Worm (Caenorhabditis elegans) whole organism, L1 larva: ENCODE results near the gene M176.16.

ENCODE experiments used
- C34B4.2 ChIP-seq: sonication (generic microtip); optimal IDR thresholded peaks from 2 replicates; lab custom pipeline; 2017; ENCODE audit warnings: mild to moderate bottlenecking, missing genetic modification characterization, missing compliant biosample characterization
- F16B12.6 ChIP-seq: fragments of 150-350 bp; optimal IDR thresholded peaks from 2 replicates; lab custom pipeline; 2014; ENCODE audit warnings: missing biosample characterization, missing genetic modification characterization
- aha-1 ChIP-seq: fragments of 150-350 bp; optimal IDR thresholded peaks from 2 replicates; lab custom pipeline; 2014; ENCODE audit warnings: missing biosample characterization, missing genetic modification characterization
- alr-1 ChIP-seq: fragments of 200-800 bp; sonication (Bioruptor generic); optimal IDR thresholded peaks from 2 replicates; lab custom pipeline; 2018; ENCODE audit warnings: borderline replicate concordance, mild to moderate bottlenecking, missing genetic modification characterization, missing compliant biosample characterization
- ama-1 ChIP-seq: fragments of 150-350 bp; optimal IDR thresholded peaks from 2 replicates; lab custom pipeline; 2014
- blmp-1 ChIP-seq: fragments of 150-350 bp; optimal IDR thresholded peaks from 2 replicates; lab custom pipeline; 2014; ENCODE audit warnings: missing biosample characterization, missing genetic modification characterization
- ceh-82 ChIP-seq, 3 experiments: fragments of 150-350 bp in 1 of 3; sonication (generic microtip) in 2 of 3; optimal IDR thresholded peaks; 2 replicates each; lab custom pipeline; 2014 to 2017; ENCODE audit warnings: missing biosample characterization in 3 of 3, missing genetic modification characterization in 3 of 3
- ceh-88 ChIP-seq: fragments of 200-800 bp; sonication (Bioruptor generic); IDR thresholded peaks from 2 replicates; pipeline ENCODE4 v1.3.6; 2022; ENCODE audit warnings: missing genetic modification characterization, missing compliant biosample characterization
- dsc-1 ChIP-seq: sonication (generic microtip); optimal IDR thresholded peaks from 2 replicates; lab custom pipeline; 2016; ENCODE audit warnings: mild to moderate bottlenecking, missing genetic modification characterization, missing compliant biosample characterization
- efl-1 ChIP-seq, 4 experiments: fragments of 150-350 bp; optimal IDR thresholded peaks in 3 of 4; peaks in 1 of 4; 1 replicate in 1 of 4; 2 replicates in 3 of 4; lab custom pipeline; 2014; ENCODE audit warnings: missing biosample characterization in 2 of 4, missing genetic modification characterization in 2 of 4, missing genetic modification reagents in 2 of 4
- efl-3 ChIP-seq: fragments of 200-800 bp; sonication (Bioruptor generic); optimal IDR thresholded peaks from 2 replicates; lab custom pipeline; 2018; ENCODE audit warnings: mild to moderate bottlenecking, missing genetic modification characterization, missing compliant biosample characterization
- egl-13 ChIP-seq: sonication (generic microtip); optimal IDR thresholded peaks from 2 replicates; lab custom pipeline; 2016; ENCODE audit warnings: missing genotype, missing genetic modification reagents, missing genetic modification characterization, missing compliant biosample characterization
- elt-3 ChIP-seq, 6 experiments: fragments of 150-350 bp in 1 of 6; sonication (generic microtip); optimal IDR thresholded peaks; 2 replicates each; lab custom pipeline; 2017 to 2018; ENCODE audit warnings: missing biosample characterization in 6 of 6, missing genetic modification characterization in 6 of 6, inconsistent platforms in 1 of 6
- fos-1 ChIP-seq: fragments of 150-350 bp; optimal IDR thresholded peaks from 2 replicates; lab custom pipeline; 2014; ENCODE audit warnings: missing biosample characterization, missing genetic modification characterization
- irx-1 ChIP-seq: sonication (generic microtip); optimal IDR thresholded peaks from 2 replicates; lab custom pipeline; 2016; ENCODE audit warnings: missing genetic modification characterization, missing compliant biosample characterization
- isw-1 ChIP-seq: fragments of 200-800 bp; sonication (Bioruptor generic); IDR thresholded peaks from 2 replicates; pipeline ENCODE4 v1.3.6; 2022; ENCODE audit warnings: missing genetic modification characterization, missing compliant biosample characterization
- jun-1 ChIP-seq: fragments of 150-350 bp; optimal IDR thresholded peaks from 2 replicates; lab custom pipeline; 2014; ENCODE audit warnings: missing biosample characterization, missing genetic modification reagents, missing genetic modification characterization
- lin-13 ChIP-seq: fragments of 150-350 bp; optimal IDR thresholded peaks from 2 replicates; lab custom pipeline; 2014; ENCODE audit warnings: missing biosample characterization, missing genetic modification reagents, missing genetic modification characterization
- lin-14 ChIP-seq: fragments of 200-800 bp; sonication (Bioruptor generic); optimal IDR thresholded peaks from 2 replicates; lab custom pipeline; 2018; ENCODE audit warnings: mild to moderate bottlenecking, missing genetic modification characterization, moderate library complexity, missing compliant biosample characterization
- lin-35 ChIP-seq, 2 experiments: fragments of 150-350 bp; optimal IDR thresholded peaks; 2 replicates each; lab custom pipeline; 2014; ENCODE audit warnings: missing biosample characterization in 2 of 2, missing genetic modification characterization in 2 of 2, missing genetic modification reagents in 2 of 2
- lin-39 ChIP-seq: fragments of 150-350 bp; optimal IDR thresholded peaks from 2 replicates; lab custom pipeline; 2014; ENCODE audit warnings: missing biosample characterization, missing genetic modification reagents, missing genetic modification characterization
- lir-3 ChIP-seq: sonication (generic microtip); optimal IDR thresholded peaks from 2 replicates; lab custom pipeline; 2016; ENCODE audit warnings: mild to moderate bottlenecking, missing genetic modification characterization, moderate library complexity, missing compliant biosample characterization; ENCODE audit not compliant: poor library complexity
- mep-1 ChIP-seq: fragments of 150-350 bp; optimal IDR thresholded peaks from 2 replicates; lab custom pipeline; 2014; ENCODE audit warnings: missing biosample characterization, missing genetic modification characterization
- nhr-11 ChIP-seq: fragments of 150-350 bp; optimal IDR thresholded peaks from 2 replicates; lab custom pipeline; 2014; ENCODE audit warnings: missing biosample characterization, missing genetic modification characterization
- nhr-237 ChIP-seq: fragments of 150-350 bp; optimal IDR thresholded peaks from 2 replicates; lab custom pipeline; 2014; ENCODE audit warnings: missing biosample characterization, missing genetic modification characterization
- nhr-28 ChIP-seq: fragments of 150-350 bp; optimal IDR thresholded peaks from 2 replicates; lab custom pipeline; 2014; ENCODE audit warnings: missing biosample characterization, missing genetic modification characterization
- nhr-47 ChIP-seq: sonication (generic microtip); optimal IDR thresholded peaks from 2 replicates; lab custom pipeline; 2016; ENCODE audit warnings: mild to moderate bottlenecking, missing genetic modification characterization, moderate library complexity, missing compliant biosample characterization
- nhr-77 ChIP-seq: fragments of 150-350 bp; optimal IDR thresholded peaks from 2 replicates; lab custom pipeline; 2014; ENCODE audit warnings: missing biosample characterization, missing genetic modification characterization
- nhr-85 ChIP-seq: sonication (generic microtip); peaks from one replicate; lab custom pipeline; 2016; ENCODE audit warnings: missing genetic modification characterization, inconsistent platforms, missing compliant biosample characterization
- nhr-90 ChIP-seq: sonication (generic microtip); optimal IDR thresholded peaks from 2 replicates; lab custom pipeline; 2016; ENCODE audit warnings: mild to moderate bottlenecking, missing genetic modification characterization, missing compliant biosample characterization; ENCODE audit not compliant: poor library complexity
- rnt-1 ChIP-seq: sonication (generic microtip); optimal IDR thresholded peaks from 2 replicates; lab custom pipeline; 2016; ENCODE audit warnings: mild to moderate bottlenecking, missing genetic modification characterization, moderate library complexity, missing compliant biosample characterization
- skn-1 ChIP-seq: fragments of 150-350 bp; optimal IDR thresholded peaks from 2 replicates; lab custom pipeline; 2014; ENCODE audit warnings: missing biosample characterization, missing genetic modification characterization
- snpc-4 ChIP-seq: fragments of 150-350 bp; optimal IDR thresholded peaks from 2 replicates; lab custom pipeline; 2014; ENCODE audit warnings: missing biosample characterization, missing genetic modification characterization
- sptf-1 ChIP-seq: fragments of 150-350 bp; optimal IDR thresholded peaks from 2 replicates; lab custom pipeline; 2014; ENCODE audit warnings: missing biosample characterization, missing genetic modification characterization
- swsn-7 ChIP-seq: sonication (generic microtip); optimal IDR thresholded peaks from 2 replicates; lab custom pipeline; 2016; ENCODE audit warnings: missing genetic modification characterization, missing compliant biosample characterization
- unc-30 ChIP-seq: sonication (generic microtip); optimal IDR thresholded peaks from 2 replicates; lab custom pipeline; 2017; ENCODE audit warnings: missing biosample characterization, missing genetic modification characterization
- unc-62 ChIP-seq: fragments of 150-350 bp; optimal IDR thresholded peaks from 2 replicates; lab custom pipeline; 2014; ENCODE audit warnings: missing biosample characterization, missing genetic modification reagents, missing genetic modification characterization
- unc-98 ChIP-seq: fragments of 200-800 bp; sonication (Bioruptor generic); IDR thresholded peaks from 2 replicates; pipeline ENCODE4 v1.3.6; 2022; ENCODE audit warnings: missing genetic modification characterization, missing compliant biosample characterization
- zag-1 ChIP-seq: fragments of 150-350 bp; optimal IDR thresholded peaks from 2 replicates; lab custom pipeline; 2014; ENCODE audit warnings: missing biosample characterization, missing genetic modification characterization
- zip-4 ChIP-seq: fragments of 200-800 bp; sonication (Bioruptor generic); optimal IDR thresholded peaks from 2 replicates; lab custom pipeline; 2018; ENCODE audit warnings: mild to moderate bottlenecking, missing genetic modification characterization, moderate library complexity, missing compliant biosample characterization
- ztf-11 ChIP-seq, 2 experiments: sonication (generic microtip); optimal IDR thresholded peaks; 2 replicates each; lab custom pipeline; 2016 to 2017; ENCODE audit warnings: missing genetic modification characterization in 2 of 2, missing biosample characterization in 1 of 2, missing compliant biosample characterization in 1 of 2

The M176.16 gene

ce11 chrII:9438227-9438626 is 19.9 kb downstream of the M176.16 start, which contains the start of gene chil-13:
TSS of gene chil-13 (minus strand) at chrII:9438327.
- TF ChIP-seq mep-1 (tag; lab: Kevin White, UChicago) (no peak), unc-62 (GFP tag; lab: Kevin White, UChicago) (no peak), lir-3 (tag; lab: Kevin White, UChicago) (no peak), ztf-11 (tag; optimal IDR thresholded peaks at IDR 0.05; lab: Kevin White, UChicago) (no peak), jun-1 (tag; lab: Kevin White, UChicago) (no peak), elt-3 (tag; optimal IDR thresholded peaks at IDR 0.05; lab: Kevin White, UChicago) (peak in 1 of 6 experiments; percentile 33), unc-98 (no peak), blmp-1 (peak; percentile 9), nhr-90 (no peak), sptf-1 (tag; lab: Kevin White, UChicago) (no peak), skn-1 (tag; lab: Kevin White, UChicago) (no peak), lin-35 (GFP tag; optimal IDR thresholded peaks at IDR 0.05; lab: Kevin White, UChicago) (peak in 1 of 2 experiments; percentile 0), ceh-82 (tag; optimal IDR thresholded peaks at IDR 0.05; lab: Kevin White, UChicago) (no peak), C34B4.2 (no peak), lin-14 (no peak), swsn-7 (tag; lab: Kevin White, UChicago) (no peak)

- no peak for TF ChIP-seq rnt-1 (tag; lab: Kevin White, UChicago)
- no peak for TF ChIP-seq ama-1 (lab: Kevin White, UChicago)
- no peak for TF ChIP-seq unc-30 (tag; lab: Kevin White, UChicago)
- TF ChIP-seq ztf-11 (tag; optimal IDR thresholded peaks at IDR 0.05; lab: Kevin White, UChicago): no peak
- TF ChIP-seq nhr-85 (tag; lab: Kevin White, UChicago): no peak
- no peak for TF ChIP-seq lin-39 (tag; lab: Kevin White, UChicago)
- TF ChIP-seq nhr-77 (tag; lab: Kevin White, UChicago): no peak
- TF ChIP-seq F16B12.6: no peak
- no peak for TF ChIP-seq nhr-28 (tag; lab: Kevin White, UChicago)
- no peak for TF ChIP-seq irx-1
- TF ChIP-seq aha-1 (tag; lab: Kevin White, UChicago): no peak
- no peak for TF ChIP-seq zag-1 (tag; lab: Kevin White, UChicago)
- TF ChIP-seq snpc-4: no peak
- TF ChIP-seq nhr-11: no peak
- TF ChIP-seq zip-4 (GFP tag; lab: Kevin White, UChicago): no peak
- TF ChIP-seq isw-1 (GFP tag; lab: Robert Waterston, UW): no peak
Observed at ce11 chrII:9438853-9439252, 20.5 kb downstream of the M176.16 start.

- TF ChIP-seq nhr-11 (no peak), efl-1 (optimal IDR thresholded peaks at IDR 0.05; lab: Kevin White, UChicago) (no peak), efl-1 (GFP tag; optimal IDR thresholded peaks at IDR 0.05 in 1 of 2; lab: Kevin White, UChicago) (no peak), nhr-237 (tag; lab: Kevin White, UChicago) (no peak), alr-1 (no peak), lin-13 (GFP tag; lab: Kevin White, UChicago) (no peak), unc-98 (no peak), dsc-1 (tag; lab: Kevin White, UChicago) (no peak), isw-1 (GFP tag; lab: Robert Waterston, UW) (no peak), fos-1 (tag; lab: Kevin White, UChicago) (no peak), nhr-47 (tag; lab: Kevin White, UChicago) (no peak), nhr-77 (tag; lab: Kevin White, UChicago) (no peak), F16B12.6 (no peak), elt-3 (tag; optimal IDR thresholded peaks at IDR 0.05; lab: Kevin White, UChicago) (no peak), mep-1 (tag; lab: Kevin White, UChicago) (no peak), jun-1 (tag; lab: Kevin White, UChicago) (no peak), ceh-88 (no peak), egl-13 (no peak), efl-3 (no peak), skn-1 (tag; lab: Kevin White, UChicago) (no peak)
Observed at ce11 chrII:9440060-9440459, 21.7 kb downstream of the M176.16 start, which contains the start of gene chil-17. TSS of gene chil-17 (minus strand) at chrII:9440160.
